Worm (Caenorhabditis elegans) whole organism, L4/young adult: ENCODE measurements around the gene syx-6.

Experiments used
- W03F9.2 ChIP-seq: fragments of 150-350 bp; optimal IDR thresholded peaks from 2 replicates; lab custom pipeline; 2014; ENCODE audit warnings: missing biosample characterization, missing genetic modification characterization
- dao-5 ChIP-seq: sonication (generic microtip); optimal IDR thresholded peaks from 2 replicates; lab custom pipeline; 2016; ENCODE audit warnings: missing genotype, missing genetic modification characterization, moderate library complexity, missing compliant biosample characterization
- him-1 ChIP-seq: sonication (generic microtip); optimal IDR thresholded peaks from 2 replicates; lab custom pipeline; 2016; ENCODE audit warnings: missing genotype, missing genetic modification reagents, missing genetic modification characterization, missing compliant biosample characterization

Gene syx-6

DNA sequence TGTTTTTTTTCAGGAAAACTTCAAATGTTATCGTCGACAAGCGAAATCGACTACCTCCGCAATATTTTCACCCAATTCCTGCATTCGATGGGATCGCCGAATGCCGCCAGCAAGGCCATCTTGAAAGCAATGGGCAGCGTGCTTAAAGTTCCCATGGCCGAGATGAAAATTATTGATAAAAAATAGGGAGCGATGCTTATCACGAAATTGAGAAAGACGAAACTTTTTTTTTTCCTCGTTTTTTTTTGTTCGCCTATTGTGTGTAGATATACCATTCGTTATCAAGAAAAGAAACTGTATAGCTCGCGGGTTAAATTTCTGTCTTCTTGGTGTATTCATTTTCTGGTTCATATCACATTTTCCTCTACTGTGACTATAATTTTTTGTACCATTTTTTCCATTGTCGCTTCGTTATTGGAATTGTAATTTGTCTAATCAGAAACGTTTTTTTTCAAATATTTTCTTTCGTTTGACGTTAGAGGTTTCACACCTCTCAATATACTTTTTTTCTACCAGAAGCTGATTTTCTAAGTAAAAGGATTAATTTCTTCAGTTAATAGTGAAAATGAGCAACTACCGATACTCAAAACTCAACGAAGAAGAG lies at the start of gene syx-6:
syx-6 (plus strand) TSS at position 554 of the 604 bp plus-strand sequence.
- no peak for TF ChIP-seq him-1 (tag; lab: Kevin White, UChicago)
- no peak for TF ChIP-seq W03F9.2
- no peak for TF ChIP-seq dao-5 (tag; lab: Kevin White, UChicago)

- peak; percentile 26 for TF ChIP-seq W03F9.2
- TF ChIP-seq dao-5 (tag; lab: Kevin White, UChicago): no peak
Observed at ce11 chrX:3115134-3116032, 48.9 kb upstream of the syx-6 start.

DNA sequence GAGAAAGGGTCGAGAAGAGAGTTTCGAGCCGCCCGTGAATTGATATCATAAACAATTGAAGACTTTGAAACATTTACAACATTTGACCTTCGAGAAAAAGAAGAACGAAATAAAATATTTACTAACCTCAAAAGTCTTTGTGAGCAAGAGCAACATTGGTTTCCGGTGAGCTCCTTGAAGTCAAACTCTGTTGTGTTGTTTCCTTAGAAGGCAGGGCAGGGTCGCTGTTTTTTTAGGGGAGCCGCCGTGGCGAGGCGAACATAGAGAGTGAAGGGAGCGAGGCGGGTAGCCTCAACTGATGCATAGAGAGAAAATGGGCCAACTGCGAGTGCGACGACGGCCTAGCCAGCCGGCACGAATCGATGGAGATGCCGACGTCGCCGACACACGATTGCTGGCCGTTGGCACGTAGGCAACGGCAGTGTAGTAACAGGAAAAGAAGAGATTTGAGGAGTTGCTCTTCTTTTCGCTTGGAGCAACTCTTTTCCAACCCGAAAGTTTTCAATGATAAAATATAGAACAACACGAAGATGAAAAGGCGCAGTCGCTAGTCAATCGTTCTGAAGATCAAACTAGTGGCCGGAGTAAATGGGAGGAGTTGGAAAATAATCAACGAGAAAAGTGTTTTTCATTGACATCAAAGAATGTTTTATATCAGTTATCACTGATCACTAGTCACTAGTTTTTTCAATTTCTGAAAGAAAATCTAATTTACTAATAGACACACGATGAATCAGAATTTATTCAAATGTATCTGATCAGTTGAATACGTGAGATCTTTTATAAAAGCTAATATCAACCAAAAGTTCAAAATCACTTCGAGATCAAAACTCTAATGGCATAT lies 48.1 kb upstream of the syx-6 start, which contains the start of gene mai-1:
mai-1 (minus strand) TSS at position 557 of the 844 bp plus-strand sequence.
- peak; percentile 42 for TF ChIP-seq dao-5 (tag; lab: Kevin White, UChicago)
- TF ChIP-seq W03F9.2: no peak
- peak; percentile 85 for TF ChIP-seq him-1 (tag; lab: Kevin White, UChicago)

- TF ChIP-seq him-1 (tag; lab: Kevin White, UChicago) (no peak), W03F9.2 (no peak), dao-5 (tag; lab: Kevin White, UChicago) (no peak)
Observed at ce11 chrX:3117204-3117603, 47.1 kb upstream of the syx-6 start.

DNA sequence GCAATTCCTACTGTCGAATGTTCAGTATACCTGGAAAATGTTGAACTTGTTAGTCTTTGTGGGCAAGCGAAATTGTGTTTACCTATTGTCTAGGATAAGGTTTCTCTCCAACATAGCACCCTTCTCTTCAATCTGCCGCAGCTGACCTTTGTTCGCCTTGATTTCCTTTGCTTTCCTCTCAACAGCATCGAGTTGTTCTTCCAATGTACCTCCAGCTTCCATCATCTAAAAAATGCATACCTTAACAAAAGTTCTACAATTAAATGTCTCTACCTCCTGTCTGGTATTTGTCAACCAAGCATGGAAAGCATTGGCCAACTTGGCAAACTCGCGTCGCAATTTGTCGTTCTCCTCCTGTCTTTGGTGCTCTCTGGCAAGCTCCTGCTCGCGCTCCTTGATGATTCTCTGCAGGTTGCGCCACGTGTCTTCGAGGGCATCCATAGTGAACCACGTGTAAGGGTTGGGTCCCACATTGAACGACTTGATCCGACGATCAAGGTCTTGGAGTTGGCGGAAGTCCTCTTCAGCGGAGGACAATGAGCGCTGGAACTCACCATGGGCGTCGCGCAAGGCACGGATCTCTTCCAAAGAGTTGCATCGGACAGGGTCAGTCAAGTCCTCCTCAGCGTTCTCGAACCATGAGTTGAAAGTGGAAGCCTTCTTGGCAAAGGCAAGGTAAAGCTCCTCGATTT lies 45.6 kb upstream of the syx-6 start:
- TF ChIP-seq dao-5 (tag; lab: Kevin White, UChicago): no peak
- no peak for TF ChIP-seq him-1 (tag; lab: Kevin White, UChicago)
- no peak for TF ChIP-seq W03F9.2

- TF ChIP-seq dao-5 (tag; lab: Kevin White, UChicago): no peak
- TF ChIP-seq W03F9.2: no peak
- TF ChIP-seq him-1 (tag; lab: Kevin White, UChicago): no peak
Observed at ce11 chrX:3119606-3120005, 44.7 kb upstream of the syx-6 start.

- TF ChIP-seq him-1 (tag; lab: Kevin White, UChicago): peak; percentile 77
- TF ChIP-seq W03F9.2: no peak
Observed at ce11 chrX:3126233-3126632, 38.1 kb upstream of the syx-6 start.

DNA sequence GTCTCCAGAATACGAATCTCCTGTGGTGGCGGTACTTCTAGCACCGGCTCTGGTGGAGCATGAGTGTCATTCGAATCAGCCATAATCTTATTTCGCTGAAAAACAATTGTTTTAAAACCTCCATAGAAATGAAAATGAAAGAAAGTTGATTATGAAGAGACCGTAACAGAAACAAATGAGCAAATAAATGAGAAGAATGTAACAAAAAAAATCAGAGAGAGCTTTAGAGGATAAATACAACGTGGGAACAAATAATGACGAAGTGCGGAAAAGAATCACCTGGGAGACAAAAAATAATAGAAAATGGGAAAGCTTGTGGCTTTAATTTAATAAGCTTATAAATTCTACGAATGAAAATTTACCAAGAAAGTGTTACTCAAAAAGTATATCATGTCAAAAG lies 37.3 kb upstream of the syx-6 start, which contains the start of gene spc-1:
spc-1 (minus strand) TSS at position 101 of the 400 bp plus-strand sequence.
- no peak for TF ChIP-seq dao-5 (tag; lab: Kevin White, UChicago)
- TF ChIP-seq him-1 (tag; lab: Kevin White, UChicago): no peak
- TF ChIP-seq W03F9.2: no peak

ce11 chrX:3127626-3128142 lies 36.6 kb upstream of the syx-6 start:
- TF ChIP-seq W03F9.2 (peak; percentile 75), him-1 (tag; lab: Kevin White, UChicago) (peak; percentile 94), dao-5 (tag; lab: Kevin White, UChicago) (no peak)

DNA sequence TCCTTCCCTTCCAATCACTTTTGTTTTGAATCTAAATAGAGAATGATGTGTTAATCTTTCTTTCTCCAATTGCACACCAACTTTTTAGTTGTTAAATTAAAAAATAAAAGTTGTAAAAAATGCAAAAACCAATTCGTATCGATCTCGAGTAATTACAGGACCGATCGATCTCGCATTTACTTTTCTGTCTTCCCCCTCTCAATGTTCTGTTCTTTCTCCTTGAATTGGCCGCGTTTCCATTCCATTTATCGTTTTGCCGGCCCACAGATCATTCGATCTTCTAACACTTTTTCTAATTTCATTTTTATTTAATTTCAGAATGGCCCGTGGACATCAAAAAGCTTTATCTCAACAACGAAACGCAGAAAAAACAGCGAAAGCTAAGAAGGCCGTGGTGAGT lies 29.1 kb upstream of the syx-6 start, which contains the start of gene K10B3.1:
K10B3.1 (plus strand) TSS at position 301 of the 400 bp plus-strand sequence.
- TF ChIP-seq W03F9.2: no peak
- no peak for TF ChIP-seq him-1 (tag; lab: Kevin White, UChicago)
- TF ChIP-seq dao-5 (tag; lab: Kevin White, UChicago): no peak

DNA sequence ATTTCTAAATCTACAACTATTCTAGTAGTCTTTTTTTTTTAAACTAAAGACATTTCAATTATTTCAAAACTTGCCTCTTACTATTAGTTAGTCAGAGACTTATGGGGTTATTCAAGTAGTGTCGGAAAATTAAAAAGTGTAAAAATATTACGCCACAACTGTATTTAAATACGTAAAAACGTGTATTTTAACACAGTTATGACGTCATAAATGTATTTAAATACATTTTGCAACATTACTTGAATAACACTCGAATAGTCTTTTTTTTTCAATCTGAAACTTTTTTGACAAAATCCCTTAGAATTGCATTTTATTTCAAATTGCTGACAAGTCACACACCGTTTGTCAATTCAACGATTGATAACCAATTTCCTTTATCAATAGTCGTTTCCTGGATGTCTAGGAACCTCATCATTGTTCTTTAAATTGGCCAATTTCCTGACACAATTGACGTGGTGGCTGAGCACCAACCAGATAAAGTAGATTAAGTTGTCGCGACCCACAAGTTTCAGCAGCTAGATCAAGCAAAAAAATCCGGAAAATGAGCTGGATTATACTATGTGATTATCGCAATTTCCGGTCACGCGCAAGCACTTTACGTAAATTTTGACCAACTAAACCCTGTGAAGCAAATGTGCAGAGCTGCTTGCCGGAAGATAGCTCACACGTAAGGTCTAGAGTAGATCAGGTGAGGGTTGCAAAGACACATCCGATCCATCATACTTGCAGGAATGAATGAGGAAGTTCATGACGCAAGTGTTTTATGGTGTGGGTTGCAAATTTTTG lies 24.6 kb upstream of the syx-6 start:
- no peak for TF ChIP-seq him-1 (tag; lab: Kevin White, UChicago)
- no peak for TF ChIP-seq W03F9.2
- no peak for TF ChIP-seq dao-5 (tag; lab: Kevin White, UChicago)

DNA sequence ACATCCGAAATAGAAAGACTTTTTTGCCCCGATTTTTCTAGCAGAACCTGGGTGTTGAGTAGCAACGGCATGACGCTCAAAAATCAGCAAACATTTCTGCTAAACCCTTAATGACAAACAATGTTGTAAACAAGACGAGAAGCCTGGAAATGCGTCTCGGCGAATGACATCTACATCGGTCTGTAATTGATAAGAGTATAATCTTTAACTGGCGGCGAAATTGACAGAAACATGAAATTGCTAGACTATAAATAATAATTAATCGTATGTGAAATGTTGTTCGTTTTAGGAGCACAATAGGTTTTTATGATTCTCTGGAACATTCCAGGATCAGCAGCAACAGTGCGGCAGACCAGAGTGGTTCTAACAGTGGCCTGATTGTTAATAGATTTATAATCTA lies 22.6 kb upstream of the syx-6 start:
- TF ChIP-seq W03F9.2 (no peak), dao-5 (tag; lab: Kevin White, UChicago) (no peak), him-1 (tag; lab: Kevin White, UChicago) (no peak)
